Fruit fly (Drosophila melanogaster) whole organism, prepupa: Measurements from ENCODE around the gene CG17717.

Experiments used
- Blimp-1 ChIP-seq: fragments of 200-800 bp; sonication (Bioruptor generic); optimal IDR thresholded peaks from 3 replicates; lab custom pipeline; 2017; ENCODE audit warnings: missing biosample characterization, missing genetic modification characterization, mild to moderate bottlenecking, moderate library complexity, missing genetic modification reagents
- CG11294 ChIP-seq: fragments of 200-800 bp; sonication (Bioruptor generic); IDR thresholded peaks from 2 replicates; pipeline ENCODE4 v1.3.6; 2022; ENCODE audit warnings: missing biosample characterization, missing genetic modification characterization
- CG15336 ChIP-seq: fragments of 200-800 bp; sonication (Bioruptor generic); IDR thresholded peaks from 2 replicates; pipeline ENCODE4 v1.3.6; 2022; ENCODE audit warnings: missing biosample characterization, missing genetic modification characterization
- CG16779 ChIP-seq: fragments of 200-800 bp; sonication (Bioruptor generic); optimal IDR thresholded peaks from 3 replicates; lab custom pipeline; 2017; ENCODE audit warnings: missing biosample characterization, mild to moderate bottlenecking, missing genetic modification characterization
- CG4318 ChIP-seq: fragments of 200-800 bp; sonication (Bioruptor generic); optimal IDR thresholded peaks from 3 replicates; lab custom pipeline; 2017; ENCODE audit warnings: missing biosample characterization, mild to moderate bottlenecking, missing genetic modification characterization
- CG8119 ChIP-seq: fragments of 200-800 bp; sonication (Bioruptor generic); IDR thresholded peaks from 3 replicates; pipeline ENCODE4 v1.3.6; 2022; ENCODE audit warnings: missing biosample characterization, missing genetic modification characterization
- Ets96B ChIP-seq: fragments of 200-800 bp; optimal IDR thresholded peaks from 2 replicates; lab custom pipeline; 2019; ENCODE audit warnings: missing biosample characterization, mild to moderate bottlenecking, missing genetic modification characterization, moderate library complexity
- Gug ChIP-seq: fragments of 200-800 bp; sonication (Bioruptor generic); IDR thresholded peaks from 2 replicates; pipeline ENCODE4 v1.3.6; 2022; ENCODE audit warnings: missing biosample characterization, missing genetic modification characterization
- Hr4 ChIP-seq: fragments of 200-800 bp; sonication (Bioruptor generic); optimal IDR thresholded peaks from 3 replicates; lab custom pipeline; 2016; ENCODE audit warnings: missing biosample characterization, missing genetic modification characterization
- Lpt ChIP-seq: fragments of 200-800 bp; sonication (Bioruptor generic); optimal IDR thresholded peaks from 3 replicates; lab custom pipeline; 2016; ENCODE audit warnings: missing biosample characterization, missing genetic modification characterization
- dac ChIP-seq: fragments of 200-800 bp; sonication (Bioruptor generic); optimal IDR thresholded peaks from 2 replicates; lab custom pipeline; 2017; ENCODE audit warnings: missing biosample characterization, mild to moderate bottlenecking, missing genetic modification characterization
- dsx ChIP-seq: fragments of 200-800 bp; optimal IDR thresholded peaks from 3 replicates; lab custom pipeline; 2019; ENCODE audit warnings: missing biosample characterization, mild to moderate bottlenecking, missing genetic modification characterization, moderate library complexity; ENCODE audit not compliant: poor library complexity, severe bottlenecking
- lz ChIP-seq: fragments of 200-800 bp; sonication (Bioruptor generic); optimal IDR thresholded peaks from 3 replicates; lab custom pipeline; 2016; ENCODE audit warnings: missing biosample characterization, missing genetic modification characterization

DNA sequence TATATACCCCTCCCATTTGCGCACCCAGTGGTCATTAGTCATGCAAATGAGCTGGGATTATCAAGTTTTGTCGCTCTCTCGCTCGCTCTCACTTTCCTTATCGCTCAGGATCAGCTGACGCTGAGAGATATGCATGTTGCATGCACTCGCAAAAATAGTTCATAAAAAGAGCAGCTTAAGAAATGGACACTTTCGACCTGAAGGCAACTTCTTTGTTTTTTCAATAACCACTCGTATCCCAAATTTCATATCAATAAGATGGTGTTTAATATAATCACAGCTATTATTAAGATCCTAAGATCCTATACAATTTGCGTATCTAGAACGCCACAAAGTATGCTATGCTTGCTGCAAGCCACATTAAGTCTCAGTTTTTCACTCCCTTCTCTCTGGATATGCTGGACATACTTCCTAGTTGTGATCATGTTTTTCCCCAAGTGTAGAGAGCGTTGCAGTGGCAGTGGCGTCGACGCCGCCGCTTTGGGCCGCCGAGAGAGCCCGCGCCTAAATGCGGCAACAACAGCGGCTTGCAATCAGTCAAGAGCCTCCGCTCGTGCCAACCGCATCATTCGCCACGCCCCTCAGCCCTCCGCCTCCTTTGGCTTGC, 48.8 kb upstream of the CG17717 start, which contains the start of gene CG34417:
- TF ChIP-seq CG15336 = peak; percentile 79
- TF ChIP-seq CG16779 (tag; lab: Kevin White, UChicago) = peak; percentile 70
- peak; percentile 82 for TF ChIP-seq CG4318
- TF ChIP-seq Hr4 = peak; percentile 86
- TF ChIP-seq CG8119 (GFP tag; lab: Robert Waterston, UW) = peak; percentile 85
- peak; percentile 71 for TF ChIP-seq Ets96B (tag; lab: Kevin White, UChicago)
- peak; percentile 68 for TF ChIP-seq Lpt (GFP tag; lab: Kevin White, UChicago)
- peak; percentile 86 for TF ChIP-seq Blimp-1 (GFP tag; lab: Kevin White, UChicago)
- TF ChIP-seq dac (GFP tag; lab: Kevin White, UChicago) = peak; percentile 54
- peak; percentile 73 for TF ChIP-seq dsx (GFP tag; lab: Kevin White, UChicago)
- TF ChIP-seq lz = peak; percentile 81
- peak; percentile 40 for TF ChIP-seq Gug (GFP tag; lab: Robert Waterston, UW)
- TF ChIP-seq CG11294 (GFP tag; lab: Robert Waterston, UW) = no peak; the same call in 1 of the 2 replicates
